Fruit fly (Drosophila melanogaster): ENCODE results near the gene Spn77Ba.
A peak's percentile ranks its signal among the peaks of the same experiment; 100 is the strongest.

The Spn77Ba gene

dm6 chr3L:20347762-20348580 lies 31.0 kb downstream of the Spn77Ba start, which contains the start of the genes Rbbp5 and eRF1:
TSS of gene Rbbp5 (minus strand) at chr3L:20347942.
TSS of gene eRF1 (plus strand) at chr3L:20348355.
- TF ChIP-seq CG6163 (GFP tag; IDR thresholded peaks at IDR 0.05) (no peak), CG11294 (GFP tag; IDR thresholded peaks at IDR 0.05) (peak; percentile 45; the same call in 1 of the 2 replicates), CG10631 (GFP tag; optimal IDR thresholded peaks at IDR 0.05) (peak; percentile 81), CG11902 (GFP tag; optimal IDR thresholded peaks at IDR 0.05) (peak; percentile 60), topi (GFP tag; optimal IDR thresholded peaks at IDR 0.05) (peak; percentile 58), fkh (GFP tag; optimal IDR thresholded peaks at IDR 0.05) (peak; percentile 56), Hr39 (GFP tag; optimal IDR thresholded peaks at IDR 0.05) (no peak), salr (GFP tag; optimal IDR thresholded peaks at IDR 0.05) (no peak), CG16779 (tag; optimal IDR thresholded peaks at IDR 0.05) (no peak), eg (GFP tag; IDR thresholded peaks at IDR 0.05) (no peak; the same call in 2 of the 3 replicates), CG6808 (GFP tag; optimal IDR thresholded peaks at IDR 0.05) (no peak), Sox15 (GFP tag; optimal IDR thresholded peaks at IDR 0.05) (peak; percentile 51), CG8119 (GFP tag; IDR thresholded peaks at IDR 0.05) (no peak), Met (GFP tag; optimal IDR thresholded peaks at IDR 0.05) (peak; percentile 66), CG6276 (GFP tag; optimal IDR thresholded peaks at IDR 0.05) (peak; percentile 24), fd59A (GFP tag; optimal IDR thresholded peaks at IDR 0.05) (no peak), fd85E (GFP tag; optimal IDR thresholded peaks at IDR 0.05) (no peak), CG15336 (GFP tag; IDR thresholded peaks at IDR 0.05) (no peak; the same call in none of the 2 replicates), dsx (GFP tag; optimal IDR thresholded peaks at IDR 0.05; ENCODE audit: poor library complexity, severe bottlenecking) (peak; percentile 51), CG10669 (GFP tag; optimal IDR thresholded peaks at IDR 0.05) (peak; percentile 34), Hr4 (GFP tag; optimal IDR thresholded peaks at IDR 0.05) (peak; percentile 73), Lpt (GFP tag; optimal IDR thresholded peaks at IDR 0.05) (peak; percentile 4), svp (GFP tag) (peak; percentile 82), Smox (GFP tag; optimal IDR thresholded peaks at IDR 0.05) (peak; percentile 71), CG3919 (GFP tag; optimal IDR thresholded peaks at IDR 0.05) (peak; percentile 73), Ets21C (GFP tag; optimal IDR thresholded peaks at IDR 0.05) (peak; percentile 60), spab (GFP tag; optimal IDR thresholded peaks at IDR 0.05) (no peak), CG11762 (GFP tag; optimal IDR thresholded peaks at IDR 0.05; ENCODE audit: insufficient read depth) (peak; percentile 23), CG32006 (GFP tag; optimal IDR thresholded peaks at IDR 0.05) (no peak), CG7368 (GFP tag; optimal IDR thresholded peaks at IDR 0.05) (peak; percentile 39), CG1621 (tag; optimal IDR thresholded peaks at IDR 0.05) (no peak), CG9139 (GFP tag; optimal IDR thresholded peaks at IDR 0.05) (peak; percentile 4), Sox102F (GFP tag; optimal IDR thresholded peaks at IDR 0.05) (peak; percentile 69), CG6854 (GFP tag; optimal IDR thresholded peaks at IDR 0.05) (peak; percentile 63), CG31627 (GFP tag; optimal IDR thresholded peaks at IDR 0.05) (peak; percentile 72), Sox14 (GFP tag; optimal IDR thresholded peaks at IDR 0.05) (peak; percentile 46), dac (GFP tag; optimal IDR thresholded peaks at IDR 0.05) (no peak), esn (GFP tag; optimal IDR thresholded peaks at IDR 0.05) (peak; percentile 76), vri (GFP tag; optimal IDR thresholded peaks at IDR 0.05) (no peak), OdsH (GFP tag; optimal IDR thresholded peaks at IDR 0.05) (peak; percentile 79), CG3032 (tag; optimal IDR thresholded peaks at IDR 0.05) (peak; percentile 76), lz (GFP tag; optimal IDR thresholded peaks at IDR 0.05) (peak; percentile 66), CG34406 (GFP tag; optimal IDR thresholded peaks at IDR 0.05) (peak; percentile 31), CG6792 (GFP tag; optimal IDR thresholded peaks at IDR 0.05) (peak; percentile 64), Gug (GFP tag; IDR thresholded peaks at IDR 0.05) (peak; percentile 51; the same call in 1 of the 2 replicates), Eip75B (GFP tag; optimal IDR thresholded peaks at IDR 0.05) (peak; percentile 33), Hr38 (GFP tag; optimal IDR thresholded peaks at IDR 0.05) (no peak), cyc (GFP tag; optimal IDR thresholded peaks at IDR 0.05) (peak; percentile 72), ss (GFP tag; optimal IDR thresholded peaks at IDR 0.05) (peak in 1 of 2 experiments; percentile 1), pdm3 (GFP tag; optimal IDR thresholded peaks at IDR 0.05) (no peak)

Data from whole organism, prepupa.